Worm (Caenorhabditis elegans): ENCODE results near the gene cic-1.
A peak's percentile ranks its signal among the peaks of the same experiment; 100 is the strongest.

The cic-1 gene

DNA sequence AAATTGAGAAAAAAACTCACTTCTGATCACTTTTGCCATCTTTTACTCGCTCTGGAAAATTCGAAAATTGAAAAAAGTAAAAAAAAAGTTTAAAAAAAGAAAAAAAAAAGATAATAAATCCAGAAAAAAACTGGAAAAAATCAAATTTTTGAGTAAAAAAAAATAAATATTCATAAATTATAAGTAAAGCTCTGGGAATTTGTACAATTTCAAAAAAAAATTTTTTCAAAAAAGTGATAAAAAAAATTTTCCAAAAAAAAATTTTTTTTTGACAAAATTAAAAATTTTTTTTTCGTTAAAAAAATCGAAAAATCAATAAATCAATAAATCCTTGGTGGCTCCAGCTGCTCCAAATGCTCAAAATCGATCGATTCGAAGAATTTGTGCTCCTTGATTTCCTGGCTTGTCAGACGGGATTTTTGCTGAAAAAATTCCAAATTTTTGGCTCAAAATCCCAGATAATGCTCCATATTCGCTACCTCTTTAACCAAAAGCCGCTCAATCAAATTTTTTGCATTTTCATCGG lies 10.0 kb upstream of the cic-1 start, which contains the start of gene mrpl-30:
Gene mrpl-30 (minus strand): TSS at position 51 of the 526 bp plus-strand sequence.
- no peak for TF ChIP-seq snpc-4 (tag; optimal IDR thresholded peaks at IDR 0.05)
- TF ChIP-seq aly-2 (tag; optimal IDR thresholded peaks at IDR 0.05) = no peak
- TF ChIP-seq ceh-28 (tag; optimal IDR thresholded peaks at IDR 0.05) = peak; percentile 76

DNA sequence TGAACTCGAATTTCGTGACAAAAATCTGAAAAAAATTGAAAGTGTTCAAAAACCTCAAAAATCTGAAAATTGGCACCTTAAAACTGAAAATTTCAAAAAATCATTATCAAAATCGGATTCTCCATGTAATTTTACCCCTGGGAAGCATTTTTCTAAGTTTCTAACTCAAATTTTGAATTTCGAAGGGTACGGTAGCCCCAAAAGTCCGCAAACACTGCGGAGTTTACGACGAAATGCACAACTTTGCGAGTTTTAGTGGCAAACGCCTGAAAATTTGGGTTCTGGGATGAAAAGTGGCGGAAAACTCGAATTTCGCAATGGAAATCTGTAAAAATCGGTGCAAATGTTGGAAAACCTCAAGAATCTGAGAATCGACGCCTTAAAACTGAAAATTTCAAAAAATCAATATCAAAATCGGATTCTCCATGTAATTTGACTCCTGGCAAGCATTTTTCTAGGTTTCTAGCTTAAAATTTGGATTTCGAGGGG lies 7.3 kb downstream of the cic-1 start:
- TF ChIP-seq nfya-1 (tag; optimal IDR thresholded peaks at IDR 0.05; ENCODE audit: insufficient read depth) (no peak), daf-12 (tag; optimal IDR thresholded peaks at IDR 0.05) (no peak), eor-1 (tag; optimal IDR thresholded peaks at IDR 0.05) (no peak), lsy-12 (tag; optimal IDR thresholded peaks at IDR 0.05) (no peak), mdl-1 (tag; optimal IDR thresholded peaks at IDR 0.05) (no peak), jun-1 (tag; optimal IDR thresholded peaks at IDR 0.05) (no peak), aly-2 (tag; optimal IDR thresholded peaks at IDR 0.05) (no peak), pha-4 (tag; optimal IDR thresholded peaks at IDR 0.05) (no peak), ceh-9 (tag; optimal IDR thresholded peaks at IDR 0.05) (no peak), lin-15B (tag; optimal IDR thresholded peaks at IDR 0.05) (no peak), ceh-82 (tag; optimal IDR thresholded peaks at IDR 0.05) (no peak), hmg-11 (tag; optimal IDR thresholded peaks at IDR 0.05) (no peak), nhr-12 (tag; optimal IDR thresholded peaks at IDR 0.05) (no peak), elt-1 (tag; optimal IDR thresholded peaks at IDR 0.05) (no peak)

DNA sequence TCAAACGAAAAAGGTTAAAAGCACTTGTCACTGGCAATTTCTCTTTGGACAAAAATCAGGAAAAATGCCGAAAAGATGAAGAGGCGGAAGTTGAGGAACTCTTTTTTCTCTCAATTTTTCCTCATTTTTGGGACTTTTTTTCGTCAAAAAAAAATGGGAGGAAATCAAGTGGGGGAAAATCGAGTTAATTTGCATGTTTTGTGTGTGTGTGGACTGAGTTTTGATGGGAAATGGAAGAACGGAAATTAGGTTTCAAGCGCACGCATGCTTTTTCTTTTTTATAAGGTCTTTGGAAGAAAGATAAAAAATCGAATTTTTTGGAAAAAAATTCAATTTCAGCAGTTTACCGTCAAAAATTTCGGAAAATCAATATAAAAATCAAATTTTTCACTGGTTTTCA lies 9.3 kb downstream of the cic-1 start:
- TF ChIP-seq fkh-10 (GFP tag; optimal IDR thresholded peaks at IDR 0.05) (peak; percentile 85), pqm-1 (tag; optimal IDR thresholded peaks at IDR 0.05) (no peak), elt-1 (tag; optimal IDR thresholded peaks at IDR 0.05) (no peak)

- TF ChIP-seq ceh-16 (tag; optimal IDR thresholded peaks at IDR 0.05) (no peak), mdl-1 (tag; optimal IDR thresholded peaks at IDR 0.05) (no peak), fos-1 (tag; optimal IDR thresholded peaks at IDR 0.05) (no peak), fkh-10 (GFP tag; optimal IDR thresholded peaks at IDR 0.05) (no peak), jun-1 (tag; optimal IDR thresholded peaks at IDR 0.05) (no peak), nhr-11 (tag; optimal IDR thresholded peaks at IDR 0.05) (no peak), nfya-1 (tag; optimal IDR thresholded peaks at IDR 0.05; ENCODE audit: insufficient read depth) (no peak), fkh-2 (tag; optimal IDR thresholded peaks at IDR 0.05) (no peak), hmg-11 (tag; optimal IDR thresholded peaks at IDR 0.05) (no peak), nhr-28 (tag; optimal IDR thresholded peaks at IDR 0.05) (no peak), lin-39 (tag; optimal IDR thresholded peaks at IDR 0.05) (no peak), nhr-25 (tag; optimal IDR thresholded peaks at IDR 0.05) (no peak), elt-1 (tag; optimal IDR thresholded peaks at IDR 0.05) (no peak), skn-1 (tag; optimal IDR thresholded peaks at IDR 0.05) (no peak), unc-39 (tag; optimal IDR thresholded peaks at IDR 0.05) (no peak), nhr-67 (tag; optimal IDR thresholded peaks at IDR 0.05) (no peak), snpc-4 (tag; optimal IDR thresholded peaks at IDR 0.05) (no peak), ceh-28 (tag; optimal IDR thresholded peaks at IDR 0.05) (no peak), nhr-23 (tag; optimal IDR thresholded peaks at IDR 0.05) (no peak)
Observed at ce11 chrIII:2386483-2386882, 14.5 kb downstream of the cic-1 start, which contains the start of gene H14E04.3. Gene H14E04.3 (minus strand): TSS chrIII:2386583.

DNA sequence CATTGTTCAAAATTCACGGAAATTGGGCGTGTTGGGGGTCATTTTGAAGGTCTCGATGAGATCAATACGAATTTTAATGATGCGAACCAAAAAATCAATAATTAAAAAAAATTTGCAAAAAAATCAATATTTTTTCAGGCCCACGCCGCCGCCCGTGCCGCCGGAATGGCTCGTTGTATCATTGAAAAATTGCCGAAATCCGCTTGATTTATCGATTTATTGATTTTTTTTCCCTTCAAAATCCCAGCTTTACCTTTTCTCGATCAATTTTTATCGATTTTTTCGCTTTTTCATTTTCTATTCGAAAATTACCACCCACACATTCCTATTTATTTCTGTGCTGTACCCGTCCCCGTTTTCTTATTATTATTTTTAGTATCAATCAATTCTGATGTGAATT lies 16.7 kb downstream of the cic-1 start:
- TF ChIP-seq nhr-237 (tag; optimal IDR thresholded peaks at IDR 0.05) (no peak), ztf-11 (tag; optimal IDR thresholded peaks at IDR 0.05) (no peak), nfya-1 (tag; optimal IDR thresholded peaks at IDR 0.05; ENCODE audit: insufficient read depth) (no peak), lin-39 (tag; optimal IDR thresholded peaks at IDR 0.05) (no peak), ceh-28 (tag; optimal IDR thresholded peaks at IDR 0.05) (peak; percentile 96), skn-1 (tag; optimal IDR thresholded peaks at IDR 0.05) (no peak)

ce11 chrIII:2375918-2376317 lies 25.1 kb downstream of the cic-1 start, which contains the start of gene H14E04.2:
Gene H14E04.2 (plus strand): TSS chrIII:2376193.
- TF ChIP-seq unc-39 (tag; optimal IDR thresholded peaks at IDR 0.05) (no peak), eor-1 (tag; optimal IDR thresholded peaks at IDR 0.05) (no peak), egl-5 (tag; optimal IDR thresholded peaks at IDR 0.05) (peak; percentile 28), ceh-82 (tag; optimal IDR thresholded peaks at IDR 0.05) (peak; percentile 11), nhr-25 (tag; optimal IDR thresholded peaks at IDR 0.05) (peak; percentile 78), mdl-1 (tag; optimal IDR thresholded peaks at IDR 0.05) (no peak), R02D3.7 (tag; optimal IDR thresholded peaks at IDR 0.05) (peak; percentile 41), ama-1 (optimal IDR thresholded peaks at IDR 0.05) (no peak), jun-1 (tag; optimal IDR thresholded peaks at IDR 0.05) (peak; percentile 24), nfya-1 (tag; optimal IDR thresholded peaks at IDR 0.05; ENCODE audit: insufficient read depth) (peak; percentile 80), lin-15B (tag; optimal IDR thresholded peaks at IDR 0.05) (peak; percentile 81), egl-27 (tag; optimal IDR thresholded peaks at IDR 0.05) (no peak), sea-2 (GFP tag; optimal IDR thresholded peaks at IDR 0.05) (no peak), zag-1 (tag; optimal IDR thresholded peaks at IDR 0.05) (no peak), skn-1 (tag; optimal IDR thresholded peaks at IDR 0.05) (peak; percentile 31), nhr-67 (tag; optimal IDR thresholded peaks at IDR 0.05) (no peak), fos-1 (tag; optimal IDR thresholded peaks at IDR 0.05) (no peak), nhr-11 (tag; optimal IDR thresholded peaks at IDR 0.05) (peak; percentile 4), nhr-12 (tag; optimal IDR thresholded peaks at IDR 0.05) (no peak), nhr-43 (tag; optimal IDR thresholded peaks at IDR 0.05; ENCODE audit: poor library complexity, severe bottlenecking) (no peak), daf-12 (tag; optimal IDR thresholded peaks at IDR 0.05) (no peak), mml-1 (tag; optimal IDR thresholded peaks at IDR 0.05) (no peak), ztf-4 (tag; optimal IDR thresholded peaks at IDR 0.05) (no peak), lin-39 (tag; optimal IDR thresholded peaks at IDR 0.05) (peak; percentile 37), tbx-2 (tag; optimal IDR thresholded peaks at IDR 0.05) (no peak)
